Worm (Caenorhabditis elegans) whole organism, L1 larva: ENCODE results near the gene C06C6.9.

Source experiments
- C04F5.9 ChIP-seq: sonication (generic microtip); optimal IDR thresholded peaks from 2 replicates; lab custom pipeline; 2016; ENCODE audit warnings: missing genetic modification characterization, missing compliant biosample characterization
- aha-1 ChIP-seq: fragments of 150-350 bp; optimal IDR thresholded peaks from 2 replicates; lab custom pipeline; 2014; ENCODE audit warnings: missing biosample characterization, missing genetic modification characterization
- alr-1 ChIP-seq: fragments of 200-800 bp; sonication (Bioruptor generic); optimal IDR thresholded peaks from 2 replicates; lab custom pipeline; 2018; ENCODE audit warnings: borderline replicate concordance, mild to moderate bottlenecking, missing genetic modification characterization, missing compliant biosample characterization
- ceh-8 ChIP-seq: fragments of 200-800 bp; sonication (Bioruptor generic); optimal IDR thresholded peaks from 2 replicates; lab custom pipeline; 2018; ENCODE audit warnings: mild to moderate bottlenecking, missing genetic modification characterization, moderate library complexity, missing compliant biosample characterization
- dpl-1 ChIP-seq, 3 experiments: fragments of 150-350 bp in 2 of 3; sonication (generic microtip) in 1 of 3; optimal IDR thresholded peaks; 2 replicates each; lab custom pipeline; 2014 to 2017; ENCODE audit warnings: missing biosample characterization in 3 of 3, missing genetic modification characterization in 3 of 3, missing genetic modification reagents in 3 of 3
- efl-1 ChIP-seq, 4 experiments: fragments of 150-350 bp; optimal IDR thresholded peaks in 3 of 4; peaks in 1 of 4; 1 replicate in 1 of 4; 2 replicates in 3 of 4; lab custom pipeline; 2014; ENCODE audit warnings: missing biosample characterization in 2 of 4, missing genetic modification characterization in 2 of 4, missing genetic modification reagents in 2 of 4
- elt-2 ChIP-seq: sonication (generic microtip); optimal IDR thresholded peaks from 2 replicates; lab custom pipeline; 2016; ENCODE audit warnings: missing genetic modification characterization, mild to moderate bottlenecking, inconsistent platforms, missing compliant biosample characterization, missing genetic modification reagents
- fkh-8 ChIP-seq: sonication (generic microtip); optimal IDR thresholded peaks from 2 replicates; lab custom pipeline; 2016; ENCODE audit warnings: mild to moderate bottlenecking, missing genetic modification characterization, missing compliant biosample characterization
- grh-1 ChIP-seq: fragments of 200-800 bp; sonication (Bioruptor generic); IDR thresholded peaks from 2 replicates; pipeline ENCODE4 v1.3.6; 2022; ENCODE audit warnings: missing genetic modification reagents, missing genetic modification characterization, missing compliant biosample characterization
- hpl-2 ChIP-seq: fragments of 150-350 bp; optimal IDR thresholded peaks from 2 replicates; lab custom pipeline; 2014; ENCODE audit warnings: missing biosample characterization, missing genetic modification reagents, missing genetic modification characterization
- isw-1 ChIP-seq: fragments of 200-800 bp; sonication (Bioruptor generic); IDR thresholded peaks from 2 replicates; pipeline ENCODE4 v1.3.6; 2022; ENCODE audit warnings: missing genetic modification characterization, missing compliant biosample characterization
- jun-1 ChIP-seq: fragments of 150-350 bp; optimal IDR thresholded peaks from 2 replicates; lab custom pipeline; 2014; ENCODE audit warnings: missing biosample characterization, missing genetic modification reagents, missing genetic modification characterization
- lin-14 ChIP-seq: fragments of 200-800 bp; sonication (Bioruptor generic); optimal IDR thresholded peaks from 2 replicates; lab custom pipeline; 2018; ENCODE audit warnings: mild to moderate bottlenecking, missing genetic modification characterization, moderate library complexity, missing compliant biosample characterization
- lsy-2 ChIP-seq, 2 experiments: fragments of 150-350 bp; optimal IDR thresholded peaks; 2 replicates each; lab custom pipeline; 2014; ENCODE audit warnings: missing biosample characterization in 2 of 2, missing genetic modification characterization in 2 of 2
- mab-9 ChIP-seq: fragments of 200-800 bp; sonication (Bioruptor generic); IDR thresholded peaks from 2 replicates; pipeline ENCODE4 v1.3.6; 2022; ENCODE audit warnings: missing genetic modification reagents, missing genetic modification characterization, missing compliant biosample characterization
- mep-1 ChIP-seq: fragments of 150-350 bp; optimal IDR thresholded peaks from 2 replicates; lab custom pipeline; 2014; ENCODE audit warnings: missing biosample characterization, missing genetic modification characterization
- nhr-47 ChIP-seq: sonication (generic microtip); optimal IDR thresholded peaks from 2 replicates; lab custom pipeline; 2016; ENCODE audit warnings: mild to moderate bottlenecking, missing genetic modification characterization, moderate library complexity, missing compliant biosample characterization
- nhr-71 ChIP-seq: sonication (generic microtip); optimal IDR thresholded peaks from 2 replicates; lab custom pipeline; 2016; ENCODE audit warnings: mild to moderate bottlenecking, missing genetic modification characterization, moderate library complexity, missing compliant biosample characterization
- nhr-76 ChIP-seq: sonication (generic microtip); optimal IDR thresholded peaks from 2 replicates; lab custom pipeline; 2017; ENCODE audit warnings: missing biosample characterization, missing genetic modification characterization
- nhr-84 ChIP-seq: sonication (generic microtip); optimal IDR thresholded peaks from 2 replicates; lab custom pipeline; 2017; ENCODE audit warnings: missing biosample characterization, missing genetic modification characterization
- nhr-85 ChIP-seq: sonication (generic microtip); peaks from one replicate; lab custom pipeline; 2016; ENCODE audit warnings: missing genetic modification characterization, inconsistent platforms, missing compliant biosample characterization
- nhr-90 ChIP-seq: sonication (generic microtip); optimal IDR thresholded peaks from 2 replicates; lab custom pipeline; 2016; ENCODE audit warnings: mild to moderate bottlenecking, missing genetic modification characterization, missing compliant biosample characterization; ENCODE audit not compliant: poor library complexity
- pag-3 ChIP-seq: sonication (generic microtip); optimal IDR thresholded peaks from 2 replicates; lab custom pipeline; 2017; ENCODE audit warnings: missing genetic modification characterization, mild to moderate bottlenecking, missing compliant biosample characterization, antibody characterized with exemption, borderline replicate concordance; ENCODE audit not compliant: insufficient read depth
- rnt-1 ChIP-seq: sonication (generic microtip); optimal IDR thresholded peaks from 2 replicates; lab custom pipeline; 2016; ENCODE audit warnings: mild to moderate bottlenecking, missing genetic modification characterization, moderate library complexity, missing compliant biosample characterization
- snu-23 ChIP-seq: sonication (generic microtip); optimal IDR thresholded peaks from 2 replicates; lab custom pipeline; 2016; ENCODE audit warnings: missing genetic modification characterization, missing compliant biosample characterization
- sup-37 ChIP-seq: fragments of 200-800 bp; sonication (Bioruptor generic); optimal IDR thresholded peaks from 2 replicates; lab custom pipeline; 2018; ENCODE audit warnings: mild to moderate bottlenecking, missing genetic modification characterization, missing compliant biosample characterization
- swsn-7 ChIP-seq: sonication (generic microtip); optimal IDR thresholded peaks from 2 replicates; lab custom pipeline; 2016; ENCODE audit warnings: missing genetic modification characterization, missing compliant biosample characterization
- unc-30 ChIP-seq: sonication (generic microtip); optimal IDR thresholded peaks from 2 replicates; lab custom pipeline; 2017; ENCODE audit warnings: missing biosample characterization, missing genetic modification characterization
- vab-15 ChIP-seq: sonication (generic microtip); optimal IDR thresholded peaks from 2 replicates; lab custom pipeline; 2017; ENCODE audit warnings: missing genotype, mild to moderate bottlenecking, missing genetic modification characterization, missing compliant biosample characterization
- xbp-1 ChIP-seq: sonication (generic microtip); optimal IDR thresholded peaks from 2 replicates; lab custom pipeline; 2016; ENCODE audit warnings: missing genetic modification characterization, missing compliant biosample characterization
- zag-1 ChIP-seq: fragments of 150-350 bp; optimal IDR thresholded peaks from 2 replicates; lab custom pipeline; 2014; ENCODE audit warnings: missing biosample characterization, missing genetic modification characterization
- ztf-11 ChIP-seq, 2 experiments: sonication (generic microtip); optimal IDR thresholded peaks; 2 replicates each; lab custom pipeline; 2016 to 2017; ENCODE audit warnings: missing genetic modification characterization in 2 of 2, missing biosample characterization in 1 of 2, missing compliant biosample characterization in 1 of 2
- ztf-4 ChIP-seq: fragments of 150-350 bp; optimal IDR thresholded peaks from 2 replicates; lab custom pipeline; 2014; ENCODE audit warnings: missing biosample characterization, missing genetic modification characterization

The C06C6.9 gene

ce11 chrV:16043686-16044085 is 47.1 kb upstream of the C06C6.9 start:
- TF ChIP-seq swsn-7 (tag; lab: Kevin White, UChicago) (no peak), hpl-2 (no peak), ceh-8 (no peak), fkh-8 (tag; lab: Kevin White, UChicago) (no peak), mab-9 (GFP tag; lab: Robert Waterston, UW) (no peak), zag-1 (no peak), nhr-71 (tag; lab: Kevin White, UChicago) (peak; percentile 5), ztf-4 (tag; lab: Kevin White, UChicago) (no peak), elt-2 (peak; percentile 50), efl-1 (optimal IDR thresholded peaks at IDR 0.05; lab: Kevin White, UChicago) (no peak), efl-1 (GFP tag; optimal IDR thresholded peaks at IDR 0.05 in 1 of 2; lab: Kevin White, UChicago) (no peak), alr-1 (tag; lab: Kevin White, UChicago) (no peak), jun-1 (tag; lab: Kevin White, UChicago) (no peak), sup-37 (GFP tag; lab: Kevin White, UChicago) (no peak)
- TF ChIP-seq, all 84 proteins: peak for 2

DNA sequence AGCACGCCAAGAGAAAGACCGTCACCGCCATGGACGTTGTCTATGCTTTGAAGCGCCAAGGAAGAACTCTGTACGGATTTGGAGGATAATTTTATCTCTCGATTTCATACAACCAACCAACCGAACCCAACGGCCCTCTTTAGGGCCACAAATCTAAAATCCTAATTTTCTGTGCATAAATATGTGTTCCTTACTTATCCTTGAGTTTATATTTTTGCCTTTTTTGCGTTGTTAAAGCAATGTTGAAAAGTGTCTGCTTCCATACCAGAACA is 46.1 kb upstream of the C06C6.9 start:
- no peak for TF ChIP-seq dpl-1 (GFP tag; optimal IDR thresholded peaks at IDR 0.05; lab: Kevin White, UChicago)
- TF ChIP-seq unc-30 (tag; lab: Kevin White, UChicago): no peak
- TF ChIP-seq C04F5.9: no peak
- TF ChIP-seq, all 84 proteins: peak for 0

- TF ChIP-seq nhr-47 (tag; lab: Kevin White, UChicago) (peak; percentile 11), lin-14 (GFP tag; lab: Kevin White, UChicago) (peak; percentile 11), ztf-11 (tag; optimal IDR thresholded peaks at IDR 0.05; lab: Kevin White, UChicago) (peak in 1 of 2 experiments; percentile 63), nhr-85 (tag; lab: Kevin White, UChicago) (peak; percentile 74)
These were observed 45.6 kb upstream of the C06C6.9 start, which contains the start of the genes his-2 and his-1 for ce11 chrV:16041925-16042742. Gene his-2 (minus strand): TSS chrV:16042283. Gene his-1 (plus strand): TSS chrV:16042520.

ce11 chrV:16041412-16041811 is 44.9 kb upstream of the C06C6.9 start:
- TF ChIP-seq elt-2 (no peak), aha-1 (no peak), dpl-1 (GFP tag; optimal IDR thresholded peaks at IDR 0.05; lab: Kevin White, UChicago) (peak; percentile 18 to 35 (median 19)), lsy-2 (tag; optimal IDR thresholded peaks at IDR 0.05; lab: Kevin White, UChicago) (peak in 1 of 2 experiments; percentile 19), lin-14 (GFP tag; lab: Kevin White, UChicago) (peak; percentile 3), snu-23 (GFP tag; lab: Kevin White, UChicago) (no peak), zag-1 (no peak), pag-3 (tag; lab: Kevin White, UChicago) (no peak), rnt-1 (tag; lab: Kevin White, UChicago) (no peak), jun-1 (tag; lab: Kevin White, UChicago) (no peak), isw-1 (GFP tag; lab: Robert Waterston, UW) (no peak), nhr-71 (tag; lab: Kevin White, UChicago) (peak; percentile 23), xbp-1 (tag; lab: Kevin White, UChicago) (peak; percentile 23), nhr-76 (tag; lab: Kevin White, UChicago) (no peak), grh-1 (GFP tag; lab: Robert Waterston, UW) (no peak), mep-1 (peak; percentile 1), nhr-90 (tag; lab: Kevin White, UChicago) (peak; percentile 2), efl-1 (optimal IDR thresholded peaks at IDR 0.05; lab: Kevin White, UChicago) (peak in 1 of 2 experiments; percentile 10), efl-1 (GFP tag; optimal IDR thresholded peaks at IDR 0.05 in 1 of 2; lab: Kevin White, UChicago) (no peak), vab-15 (tag; lab: Kevin White, UChicago) (no peak), nhr-85 (tag; lab: Kevin White, UChicago) (peak; percentile 80), nhr-84 (tag; lab: Kevin White, UChicago) (no peak)
